Fruit fly (Drosophila melanogaster): ENCODE results near the gene alpha-Est10.

- TF ChIP-seq CTCF (optimal IDR thresholded peaks at IDR 0.05) (no peak), CG8478 (optimal IDR thresholded peaks at IDR 0.05) (no peak)
Measured at dm6 chr3R:7519356-7519755, 25.7 kb upstream of the alpha-Est10 start, which contains the start of gene Ubc84D.
